Worm (Caenorhabditis elegans): ENCODE data around the gene R10H10.7.

- TF ChIP-seq unc-130 (GFP tag; optimal IDR thresholded peaks at IDR 0.05), result no peak
- TF ChIP-seq mes-2 (tag; optimal IDR thresholded peaks at IDR 0.05; ENCODE audit: poor library complexity, severe bottlenecking), result no peak
- TF ChIP-seq T20F7.1 (GFP tag; optimal IDR thresholded peaks at IDR 0.05), result no peak
- no peak for TF ChIP-seq pha-4 (GFP tag; IDR thresholded peaks at IDR 0.05)
- no peak for TF ChIP-seq pha-4 (tag; optimal IDR thresholded peaks at IDR 0.05)
- TF ChIP-seq nhr-6 (tag; optimal IDR thresholded peaks at IDR 0.05), result no peak
- TF ChIP-seq F49E8.2 (tag; optimal IDR thresholded peaks at IDR 0.05; ENCODE audit: borderline replicate concordance), result no peak
- TF ChIP-seq pqm-1 (tag; optimal IDR thresholded peaks at IDR 0.05), result no peak
- TF ChIP-seq nhr-28 (tag; optimal IDR thresholded peaks at IDR 0.05), result no peak
- no peak for TF ChIP-seq ctbp-1 (GFP tag; IDR thresholded peaks at IDR 0.05)
- no peak for TF ChIP-seq spr-1 (tag; optimal IDR thresholded peaks at IDR 0.05)
- TF ChIP-seq tra-1 (GFP tag; IDR thresholded peaks at IDR 0.05), result no peak
- TF ChIP-seq zfp-3 (GFP tag; conservative IDR thresholded peaks at IDR 0.05), result no peak
- TF ChIP-seq nhr-10 (tag; optimal IDR thresholded peaks at IDR 0.05), result no peak
Measured at ce11 chrIV:10443510-10443909, 29.8 kb upstream of the R10H10.7 start, which contains the start of gene F13B12.7.
